Fruit fly (Drosophila melanogaster) whole organism, prepupa: Measurements from ENCODE around the gene CG31693.

Experiments used
- Blimp-1 ChIP-seq: fragments of 200-800 bp; sonication (Bioruptor generic); optimal IDR thresholded peaks from 3 replicates; lab custom pipeline; 2017; ENCODE audit warnings: missing biosample characterization, missing genetic modification characterization, mild to moderate bottlenecking, moderate library complexity, missing genetic modification reagents
- CG15336 ChIP-seq: fragments of 200-800 bp; sonication (Bioruptor generic); IDR thresholded peaks from 2 replicates; pipeline ENCODE4 v1.3.6; 2022; ENCODE audit warnings: missing biosample characterization, missing genetic modification characterization
- CG16779 ChIP-seq: fragments of 200-800 bp; sonication (Bioruptor generic); optimal IDR thresholded peaks from 3 replicates; lab custom pipeline; 2017; ENCODE audit warnings: missing biosample characterization, mild to moderate bottlenecking, missing genetic modification characterization
- Eip78C ChIP-seq: fragments of 200-800 bp; sonication (Bioruptor generic); peaks from one replicate; lab custom pipeline; 2016; ENCODE audit warnings: missing biosample characterization, missing genetic modification characterization
- dac ChIP-seq: fragments of 200-800 bp; sonication (Bioruptor generic); optimal IDR thresholded peaks from 2 replicates; lab custom pipeline; 2017; ENCODE audit warnings: missing biosample characterization, mild to moderate bottlenecking, missing genetic modification characterization
- pdm3 ChIP-seq: fragments of 200-800 bp; sonication (Bioruptor generic); optimal IDR thresholded peaks from 3 replicates; lab custom pipeline; 2016; ENCODE audit warnings: missing biosample characterization, missing genetic modification characterization

DNA sequence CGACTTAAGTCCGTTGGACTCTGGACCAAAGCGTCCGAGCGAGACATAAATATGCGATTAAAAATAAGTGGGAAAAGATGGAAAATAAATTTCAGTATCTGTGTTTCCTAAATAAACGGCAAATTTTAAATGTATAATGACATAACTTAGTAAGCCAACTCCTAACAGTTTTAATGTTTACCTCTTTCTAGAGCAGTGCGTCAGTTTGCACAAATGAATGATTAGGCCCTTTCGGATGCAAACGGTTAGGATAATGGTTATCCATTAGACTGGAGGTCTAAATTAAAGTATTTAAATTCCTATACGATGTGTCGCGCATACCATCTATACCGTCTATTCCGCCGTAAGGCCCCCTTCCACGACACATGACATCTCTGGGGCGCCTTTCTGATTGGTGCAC is 22.2 kb upstream of the CG31693 start, which contains the start of gene CG2528:
- TF ChIP-seq Blimp-1 (GFP tag; lab: Kevin White, UChicago) = no peak
- TF ChIP-seq CG15336 = no peak
- no peak for TF ChIP-seq CG16779 (tag; lab: Kevin White, UChicago)
- TF ChIP-seq pdm3 (GFP tag; lab: Kevin White, UChicago) = no peak
- TF ChIP-seq Eip78C (GFP tag; lab: Kevin White, UChicago) = no peak
- TF ChIP-seq dac (GFP tag; lab: Kevin White, UChicago) = no peak
